Worm (Caenorhabditis elegans) whole organism, L2 larva: ENCODE data around the gene cyp-35A2.

Experiments used
- aly-2 ChIP-seq: fragments of 150-350 bp; optimal IDR thresholded peaks from 2 replicates; lab custom pipeline; 2014; ENCODE audit warnings: missing biosample characterization, missing genetic modification characterization
- egl-27 ChIP-seq: sonication (generic microtip); optimal IDR thresholded peaks from 3 replicates; lab custom pipeline; 2017; ENCODE audit warnings: missing biosample characterization, missing genetic modification reagents, missing genetic modification characterization
- lin-13 ChIP-seq: fragments of 150-350 bp; optimal IDR thresholded peaks from 2 replicates; lab custom pipeline; 2014; ENCODE audit warnings: missing biosample characterization, missing genetic modification reagents, missing genetic modification characterization
- lin-39 ChIP-seq: fragments of 150-350 bp; optimal IDR thresholded peaks from 2 replicates; lab custom pipeline; 2014; ENCODE audit warnings: missing biosample characterization, missing genetic modification reagents, missing genetic modification characterization
- lsy-2 ChIP-seq, 2 experiments: fragments of 150-350 bp in 1 of 2; sonication (generic microtip) in 1 of 2; optimal IDR thresholded peaks; 2 replicates each; lab custom pipeline; 2014 to 2017; ENCODE audit warnings: missing biosample characterization in 2 of 2, missing genetic modification characterization in 2 of 2
- nhr-10 ChIP-seq: sonication (generic microtip); optimal IDR thresholded peaks from 2 replicates; lab custom pipeline; 2017; ENCODE audit warnings: missing biosample characterization, missing genetic modification characterization
- nhr-12 ChIP-seq: fragments of 150-350 bp; optimal IDR thresholded peaks from 2 replicates; lab custom pipeline; 2014; ENCODE audit warnings: missing biosample characterization, missing genetic modification characterization
- nhr-237 ChIP-seq: fragments of 150-350 bp; optimal IDR thresholded peaks from 2 replicates; lab custom pipeline; 2014; ENCODE audit warnings: missing biosample characterization, missing genetic modification characterization
- skn-1 ChIP-seq: sonication (generic microtip); optimal IDR thresholded peaks from 2 replicates; lab custom pipeline; 2017; ENCODE audit warnings: missing biosample characterization, missing genetic modification characterization
- sma-9 ChIP-seq, 2 experiments: fragments of 150-350 bp in 1 of 2; sonication (generic microtip) in 1 of 2; optimal IDR thresholded peaks; 2 replicates each; lab custom pipeline; 2014 to 2016; ENCODE audit warnings: missing genetic modification characterization in 2 of 2, mild to moderate bottlenecking in 1 of 2, missing biosample characterization in 1 of 2, missing compliant biosample characterization in 1 of 2, missing genetic modification reagents in 1 of 2, moderate library complexity in 1 of 2
- snpc-4 ChIP-seq: fragments of 150-350 bp; optimal IDR thresholded peaks from 2 replicates; lab custom pipeline; 2014; ENCODE audit warnings: missing biosample characterization, missing genetic modification characterization
- unc-39 ChIP-seq: fragments of 150-350 bp; optimal IDR thresholded peaks from 2 replicates; lab custom pipeline; 2014; ENCODE audit warnings: missing biosample characterization, missing genetic modification characterization
- unc-62 ChIP-seq: fragments of 150-350 bp; optimal IDR thresholded peaks from 2 replicates; lab custom pipeline; 2014; ENCODE audit warnings: missing biosample characterization, missing genetic modification reagents, missing genetic modification characterization

DNA sequence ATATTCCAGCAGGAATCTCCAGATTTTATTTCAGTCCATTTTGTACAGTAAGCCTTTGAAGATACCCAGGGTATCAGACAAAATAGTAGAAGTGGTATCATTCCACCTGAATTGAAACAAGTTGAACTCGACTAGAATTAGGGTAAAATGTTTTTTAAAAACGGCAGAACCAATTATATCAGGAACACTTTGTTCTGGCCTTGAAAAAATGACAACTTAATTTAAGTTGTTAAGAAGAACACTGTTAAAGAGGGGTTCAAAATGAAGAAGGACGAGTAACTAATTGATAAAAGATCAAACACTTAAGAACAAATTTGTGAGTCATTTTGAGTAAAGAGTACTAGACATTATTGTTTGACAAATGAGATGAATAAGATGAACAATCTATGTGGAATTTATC, 43.1 kb downstream of the cyp-35A2 start, which contains the start of gene lmd-4:
- TF ChIP-seq aly-2, result no peak
- no peak for TF ChIP-seq sma-9 (GFP tag; optimal IDR thresholded peaks at IDR 0.05; lab: Kevin White, UChicago)
- no peak for TF ChIP-seq sma-9 (tag; optimal IDR thresholded peaks at IDR 0.05; lab: Kevin White, UChicago)
- no peak for TF ChIP-seq snpc-4 (tag; lab: Kevin White, UChicago)
- no peak for TF ChIP-seq egl-27 (tag; lab: Kevin White, UChicago)
- no peak for TF ChIP-seq lin-39
- TF ChIP-seq nhr-10 (tag; lab: Kevin White, UChicago), result no peak
- TF ChIP-seq nhr-12 (tag; lab: Kevin White, UChicago), result no peak
- TF ChIP-seq lin-13 (GFP tag; lab: Kevin White, UChicago), result no peak
- no peak for TF ChIP-seq unc-62
- no peak for TF ChIP-seq lsy-2 (tag; optimal IDR thresholded peaks at IDR 0.05; lab: Kevin White, UChicago)
- no peak for TF ChIP-seq unc-39 (tag; lab: Kevin White, UChicago)
- TF ChIP-seq nhr-237 (tag; lab: Kevin White, UChicago), result no peak
- TF ChIP-seq skn-1 (tag; lab: Kevin White, UChicago), result no peak
